Worm (Caenorhabditis elegans) whole organism, midembryonic: ENCODE data around the gene svh-1.

Experiments used
- T22C8.4 ChIP-seq: fragments of 200-800 bp; sonication (Bioruptor generic); IDR thresholded peaks from 2 replicates; pipeline ENCODE4 v1.3.6; 2022; ENCODE audit warnings: missing genetic modification characterization, missing compliant biosample characterization
- flt-1 ChIP-seq: fragments of 200-800 bp; sonication (Bioruptor generic); IDR thresholded peaks from 2 replicates; pipeline ENCODE4 v1.3.6; 2022; ENCODE audit warnings: missing genetic modification characterization, missing compliant biosample characterization
- ref-1 ChIP-seq: fragments of 200-800 bp; sonication (Bioruptor generic); conservative IDR thresholded peaks from 2 replicates; pipeline ENCODE4 v1.3.6; 2022; ENCODE audit warnings: missing genetic modification reagents, missing genetic modification characterization, missing compliant biosample characterization
- tab-1 ChIP-seq: fragments of 200-800 bp; sonication (Bioruptor generic); IDR thresholded peaks from 2 replicates; pipeline ENCODE4 v1.3.6; 2022; ENCODE audit warnings: missing genetic modification characterization, missing compliant biosample characterization
- ztf-29 ChIP-seq: fragments of 200-800 bp; sonication (Bioruptor generic); IDR thresholded peaks from 2 replicates; pipeline ENCODE4 v1.3.6; 2022; ENCODE audit warnings: missing genetic modification reagents, missing genetic modification characterization, missing compliant biosample characterization

DNA sequence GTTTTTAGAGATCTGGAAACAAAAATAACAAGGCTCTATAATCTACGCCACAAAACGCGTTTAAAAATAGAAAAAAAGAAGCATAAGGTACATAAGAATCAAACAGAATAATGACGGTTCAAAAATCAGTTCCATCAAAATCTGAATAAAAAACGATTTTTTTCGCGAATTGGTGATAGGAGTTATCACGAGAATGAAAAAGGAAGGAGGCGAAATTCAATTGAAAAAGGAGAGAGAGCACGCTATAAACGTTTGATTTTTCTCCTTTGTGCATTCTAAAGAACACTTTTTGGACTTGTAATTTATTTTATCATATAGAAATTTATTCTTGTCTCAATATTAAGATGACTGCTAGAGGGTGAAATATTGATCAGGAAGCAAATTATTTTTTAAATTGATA lies 44.9 kb downstream of the svh-1 start:
- TF ChIP-seq ref-1 (GFP tag; lab: Robert Waterston, UW) (no peak), T22C8.4 (GFP tag; lab: Robert Waterston, UW) (no peak), flt-1 (GFP tag; lab: Robert Waterston, UW) (no peak), tab-1 (GFP tag; lab: Robert Waterston, UW) (no peak), ztf-29 (GFP tag; lab: Robert Waterston, UW) (no peak)
